Worm (Caenorhabditis elegans) whole organism, late embryonic: Measurements from ENCODE around the gene Y105C5B.20.

Experiments used
- tbx-2 ChIP-seq: sonication (generic microtip); optimal IDR thresholded peaks from 2 replicates; lab custom pipeline; 2016; ENCODE audit warnings: missing genetic modification characterization, missing compliant biosample characterization
- tbx-7 ChIP-seq: sonication (generic microtip); optimal IDR thresholded peaks from 2 replicates; lab custom pipeline; 2016; ENCODE audit warnings: missing genotype, missing genetic modification characterization, missing compliant biosample characterization

ce11 chrIV:16001058-16001457 lies 6.7 kb upstream of the Y105C5B.20 start:
- TF ChIP-seq tbx-7 (no peak), tbx-2 (tag; lab: Kevin White, UChicago) (no peak)
